Worm (Caenorhabditis elegans): ENCODE data around the gene M03A1.3.

M03A1.3 gene

ce11 chrII:4601256-4601655 lies 43.7 kb downstream of the M03A1.3 start, which contains the start of gene ipla-1:
ipla-1 (minus strand) TSS chrII:4601356.
- TF ChIP-seq lin-39 (tag; optimal IDR thresholded peaks at IDR 0.05) (no peak), R02D3.7 (tag; optimal IDR thresholded peaks at IDR 0.05) (no peak), elt-2 (tag; optimal IDR thresholded peaks at IDR 0.05) (no peak), fos-1 (tag; optimal IDR thresholded peaks at IDR 0.05) (no peak), elt-1 (tag; optimal IDR thresholded peaks at IDR 0.05) (no peak), ceh-82 (tag; optimal IDR thresholded peaks at IDR 0.05) (no peak)

ce11 chrII:4602533-4602932 lies 44.9 kb downstream of the M03A1.3 start, which contains the start of gene coa-3:
coa-3 (minus strand) TSS chrII:4602633.
- TF ChIP-seq ztf-11 (tag; optimal IDR thresholded peaks at IDR 0.05) (no peak), mdl-1 (tag; optimal IDR thresholded peaks at IDR 0.05) (no peak), eor-1 (tag; optimal IDR thresholded peaks at IDR 0.05) (no peak), ztf-4 (tag; optimal IDR thresholded peaks at IDR 0.05) (no peak), tbx-2 (tag; optimal IDR thresholded peaks at IDR 0.05) (no peak), nhr-23 (tag; optimal IDR thresholded peaks at IDR 0.05) (no peak), nhr-25 (tag; optimal IDR thresholded peaks at IDR 0.05) (no peak), R02D3.7 (tag; optimal IDR thresholded peaks at IDR 0.05) (no peak), nhr-67 (tag; optimal IDR thresholded peaks at IDR 0.05) (no peak), daf-12 (tag; optimal IDR thresholded peaks at IDR 0.05) (no peak), egl-5 (tag; optimal IDR thresholded peaks at IDR 0.05) (no peak), nhr-237 (tag; optimal IDR thresholded peaks at IDR 0.05) (no peak), sea-2 (GFP tag; optimal IDR thresholded peaks at IDR 0.05) (no peak), hmg-11 (tag; optimal IDR thresholded peaks at IDR 0.05) (no peak), zag-1 (tag; optimal IDR thresholded peaks at IDR 0.05) (no peak), egl-27 (tag; optimal IDR thresholded peaks at IDR 0.05) (no peak), nfya-1 (tag; optimal IDR thresholded peaks at IDR 0.05; ENCODE audit: insufficient read depth) (no peak), lin-15B (tag; optimal IDR thresholded peaks at IDR 0.05) (no peak), ceh-28 (tag; optimal IDR thresholded peaks at IDR 0.05) (no peak), nhr-28 (tag; optimal IDR thresholded peaks at IDR 0.05) (no peak)

- TF ChIP-seq ama-1 (optimal IDR thresholded peaks at IDR 0.05) = no peak
- peak; percentile 27 for TF ChIP-seq jun-1 (tag; optimal IDR thresholded peaks at IDR 0.05)
- TF ChIP-seq elt-3 (tag; optimal IDR thresholded peaks at IDR 0.05) = no peak
- TF ChIP-seq lin-15B (tag; optimal IDR thresholded peaks at IDR 0.05) = peak; percentile 89
- TF ChIP-seq ZK546.5 (tag; optimal IDR thresholded peaks at IDR 0.05) = no peak
- no peak for TF ChIP-seq nhr-11 (tag; optimal IDR thresholded peaks at IDR 0.05)
- no peak for TF ChIP-seq nhr-76 (tag; optimal IDR thresholded peaks at IDR 0.05)
- TF ChIP-seq fos-1 (tag; optimal IDR thresholded peaks at IDR 0.05) = no peak
- TF ChIP-seq elt-1 (tag; optimal IDR thresholded peaks at IDR 0.05) = no peak
- no peak for TF ChIP-seq sea-2 (GFP tag; optimal IDR thresholded peaks at IDR 0.05)
- TF ChIP-seq egl-5 (tag; optimal IDR thresholded peaks at IDR 0.05) = peak; percentile 56
- peak; percentile 60 for TF ChIP-seq elt-2 (tag; optimal IDR thresholded peaks at IDR 0.05)
- peak; percentile 92 for TF ChIP-seq nhr-43 (tag; optimal IDR thresholded peaks at IDR 0.05; ENCODE audit: poor library complexity, severe bottlenecking)
- TF ChIP-seq snpc-4 (tag; optimal IDR thresholded peaks at IDR 0.05) = peak; percentile 81
- no peak for TF ChIP-seq aly-2 (tag; optimal IDR thresholded peaks at IDR 0.05)
- no peak for TF ChIP-seq nhr-77 (tag; optimal IDR thresholded peaks at IDR 0.05)
- no peak for TF ChIP-seq fkh-10 (GFP tag; optimal IDR thresholded peaks at IDR 0.05)
- TF ChIP-seq ceh-82 (tag; optimal IDR thresholded peaks at IDR 0.05) = no peak
- no peak for TF ChIP-seq ztf-11 (tag; optimal IDR thresholded peaks at IDR 0.05)
- no peak for TF ChIP-seq nhr-12 (tag; optimal IDR thresholded peaks at IDR 0.05)
- TF ChIP-seq hmg-11 (tag; optimal IDR thresholded peaks at IDR 0.05) = peak; percentile 36
- no peak for TF ChIP-seq ceh-16 (tag; optimal IDR thresholded peaks at IDR 0.05)
- no peak for TF ChIP-seq unc-39 (tag; optimal IDR thresholded peaks at IDR 0.05)
- TF ChIP-seq egl-27 (tag; optimal IDR thresholded peaks at IDR 0.05) = no peak
- TF ChIP-seq unc-62 (GFP tag; optimal IDR thresholded peaks at IDR 0.05) = no peak
- TF ChIP-seq nfya-1 (tag; optimal IDR thresholded peaks at IDR 0.05; ENCODE audit: insufficient read depth) = peak; percentile 73
- TF ChIP-seq lsy-12 (tag; optimal IDR thresholded peaks at IDR 0.05) = peak; percentile 88
- no peak for TF ChIP-seq daf-12 (tag; optimal IDR thresholded peaks at IDR 0.05)
- TF ChIP-seq pha-4 (tag; optimal IDR thresholded peaks at IDR 0.05) = peak; percentile 72
- TF ChIP-seq nhr-237 (tag; optimal IDR thresholded peaks at IDR 0.05) = no peak
- no peak for TF ChIP-seq eor-1 (tag; optimal IDR thresholded peaks at IDR 0.05)
- TF ChIP-seq zag-1 (tag; optimal IDR thresholded peaks at IDR 0.05) = no peak
- TF ChIP-seq nhr-23 (tag; optimal IDR thresholded peaks at IDR 0.05) = peak; percentile 74
- peak; percentile 62 for TF ChIP-seq pqm-1 (tag; optimal IDR thresholded peaks at IDR 0.05)
- no peak for TF ChIP-seq mml-1 (tag; optimal IDR thresholded peaks at IDR 0.05)
- no peak for TF ChIP-seq nhr-67 (tag; optimal IDR thresholded peaks at IDR 0.05)
- TF ChIP-seq fkh-2 (tag; optimal IDR thresholded peaks at IDR 0.05) = no peak
- TF ChIP-seq skn-1 (tag; optimal IDR thresholded peaks at IDR 0.05) = peak; percentile 43
- TF ChIP-seq ceh-9 (tag; optimal IDR thresholded peaks at IDR 0.05) = no peak
- TF ChIP-seq mdl-1 (tag; optimal IDR thresholded peaks at IDR 0.05) = no peak
- peak; percentile 41 for TF ChIP-seq R02D3.7 (tag; optimal IDR thresholded peaks at IDR 0.05)
- TF ChIP-seq ztf-4 (tag; optimal IDR thresholded peaks at IDR 0.05) = no peak
- TF ChIP-seq nhr-25 (tag; optimal IDR thresholded peaks at IDR 0.05) = peak; percentile 60
- no peak for TF ChIP-seq tbx-2 (tag; optimal IDR thresholded peaks at IDR 0.05)
- TF ChIP-seq nhr-28 (tag; optimal IDR thresholded peaks at IDR 0.05) = no peak
- TF ChIP-seq lin-39 (tag; optimal IDR thresholded peaks at IDR 0.05) = peak; percentile 18
These were observed 45.4 kb downstream of the M03A1.3 start, which contains the start of gene F35D11.4 for ce11 chrII:4603035-4603434. F35D11.4 (plus strand) TSS chrII:4603427.
